Worm (Caenorhabditis elegans) whole organism, young adult: Measurements from ENCODE around the gene thn-4.

Source experiments
- F10E7.11 ChIP-seq: sonication (generic microtip); optimal IDR thresholded peaks from 2 replicates; lab custom pipeline; 2017; ENCODE audit warnings: mild to moderate bottlenecking, missing genetic modification characterization, moderate library complexity, missing compliant biosample characterization
- T07F8.4 ChIP-seq: sonication (generic microtip); optimal IDR thresholded peaks from 2 replicates; lab custom pipeline; 2016; ENCODE audit warnings: mild to moderate bottlenecking, missing genetic modification characterization, moderate library complexity, missing compliant biosample characterization
- Y67H2A.10 ChIP-seq: fragments of 200-800 bp; sonication (Bioruptor generic); conservative IDR thresholded peaks from 2 replicates; pipeline ENCODE4 v1.3.6; 2022; ENCODE audit warnings: missing genetic modification reagents, missing genetic modification characterization, missing compliant biosample characterization
- ama-1 ChIP-seq, 3 experiments: fragments of 150-350 bp in 1 of 3; sonication (generic microtip) in 2 of 3; optimal IDR thresholded peaks; 2 replicates each; lab custom pipeline; 2014 to 2018; ENCODE audit warnings: missing biosample characterization in 2 of 3, missing genetic modification characterization in 2 of 3, missing genetic modification reagents in 2 of 3
- bed-2 ChIP-seq: fragments of 200-800 bp; sonication (Bioruptor generic); IDR thresholded peaks from 2 replicates; pipeline ENCODE4 v1.3.6; 2022; ENCODE audit warnings: missing genetic modification reagents, missing genetic modification characterization, missing compliant biosample characterization
- ets-4 ChIP-seq: fragments of 200-800 bp; sonication (Bioruptor generic); optimal IDR thresholded peaks from 2 replicates; lab custom pipeline; 2018; ENCODE audit warnings: mild to moderate bottlenecking, missing genetic modification characterization, missing compliant biosample characterization
- lin-54 ChIP-seq: fragments of 200-800 bp; sonication (Bioruptor generic); optimal IDR thresholded peaks from 2 replicates; lab custom pipeline; 2018; ENCODE audit warnings: mild to moderate bottlenecking, missing genetic modification characterization, missing compliant biosample characterization

DNA sequence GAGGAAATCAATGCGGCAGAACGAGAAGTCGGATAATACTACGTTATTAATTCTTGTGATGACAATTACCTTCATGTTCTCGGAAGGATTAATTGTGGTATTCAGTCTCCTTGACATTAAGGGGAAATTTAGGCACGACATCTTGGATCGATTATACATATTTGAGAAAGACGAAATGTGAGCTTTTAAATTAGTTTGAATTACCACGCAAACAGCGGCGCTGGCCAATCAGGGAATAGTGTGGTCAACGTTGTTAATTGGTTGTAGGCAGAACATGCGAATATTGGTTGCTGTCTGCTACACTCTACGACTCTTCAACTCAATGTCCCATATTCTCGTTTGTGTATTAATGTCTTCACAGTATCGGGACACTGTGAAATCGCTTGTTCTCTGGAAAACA lies 3.7 kb upstream of the thn-4 start, which contains the start of gene F49A5.10:
- no peak for TF ChIP-seq lin-54 (GFP tag; lab: Kevin White, UChicago)
- TF ChIP-seq F10E7.11 (tag; lab: Kevin White, UChicago), result no peak
- TF ChIP-seq T07F8.4 (tag; lab: Kevin White, UChicago), result no peak
- TF ChIP-seq bed-2, result no peak
- TF ChIP-seq ama-1 (optimal IDR thresholded peaks at IDR 0.05; lab: Kevin White, UChicago), result no peak
- no peak for TF ChIP-seq ama-1 (GFP tag; optimal IDR thresholded peaks at IDR 0.05; lab: Kevin White, UChicago)
- TF ChIP-seq ets-4, result no peak
- TF ChIP-seq Y67H2A.10 (GFP tag; lab: Robert Waterston, UW), result no peak
